Worm (Caenorhabditis elegans): ENCODE measurements around the gene F44B9.9.

- TF ChIP-seq ceh-82 (tag; optimal IDR thresholded peaks at IDR 0.05) (no peak), fkh-10 (GFP tag; optimal IDR thresholded peaks at IDR 0.05) (no peak)
Measured at ce11 chrIII:7981233-7981632, 49.6 kb downstream of the F44B9.9 start.
